Worm (Caenorhabditis elegans): ENCODE results near the gene daao-1.

DNA sequence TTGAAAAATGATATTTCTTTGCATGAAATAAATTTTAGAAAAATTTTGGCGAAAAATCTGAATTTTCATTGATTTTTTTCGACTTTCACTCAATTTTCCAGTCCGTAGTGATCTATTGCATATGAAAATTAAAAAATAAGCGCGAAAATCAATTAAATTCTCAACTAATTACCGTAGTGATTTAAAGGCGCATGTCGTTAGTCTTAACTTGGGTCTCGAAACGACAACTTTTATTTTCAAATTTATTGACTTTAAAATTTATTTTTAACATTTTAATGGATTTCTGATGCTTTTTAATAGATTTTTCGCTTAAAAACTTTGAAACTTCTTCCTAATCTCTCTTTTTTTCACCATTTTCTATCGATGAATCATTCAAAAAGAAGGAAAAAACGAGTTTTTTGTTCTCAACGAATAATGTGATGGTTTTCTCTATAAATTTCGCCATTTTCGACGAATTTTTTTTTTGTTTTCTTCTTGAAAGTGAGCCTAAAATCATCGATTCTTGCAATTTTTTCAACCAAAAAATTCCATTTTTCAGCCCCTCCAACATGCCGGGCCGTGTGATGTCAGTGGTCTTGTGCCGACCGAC, 6.4 kb upstream of the daao-1 start, which contains the start of gene vamp-7:
- TF ChIP-seq nhr-11 (tag; optimal IDR thresholded peaks at IDR 0.05) (no peak), ztf-11 (tag; optimal IDR thresholded peaks at IDR 0.05) (no peak), nhr-25 (tag; optimal IDR thresholded peaks at IDR 0.05) (peak; percentile 42), lsy-2 (tag; optimal IDR thresholded peaks at IDR 0.05) (no peak), zag-1 (tag; optimal IDR thresholded peaks at IDR 0.05) (no peak), egl-27 (tag; optimal IDR thresholded peaks at IDR 0.05) (no peak), nhr-12 (tag; optimal IDR thresholded peaks at IDR 0.05) (no peak), unc-55 (GFP tag; optimal IDR thresholded peaks at IDR 0.05) (no peak), mbf-1 (tag; optimal IDR thresholded peaks at IDR 0.05) (no peak)

All from whole organism, L2 larva.